Worm (Caenorhabditis elegans): ENCODE results near the gene cdr-1.

Gene cdr-1

ce11 chrV:15896671-15897070, 24.4 kb upstream of the cdr-1 start, which contains the start of gene nhr-213:
Gene nhr-213 (minus strand): TSS chrV:15896771.
- no peak for TF ChIP-seq madf-6 (GFP tag; IDR thresholded peaks at IDR 0.05)
- no peak for TF ChIP-seq pha-4 (tag; optimal IDR thresholded peaks at IDR 0.05)
- TF ChIP-seq lir-1 (GFP tag; conservative IDR thresholded peaks at IDR 0.05) = no peak
- TF ChIP-seq rec-8 (tag; optimal IDR thresholded peaks at IDR 0.05) = no peak

- TF ChIP-seq unc-130 (GFP tag; optimal IDR thresholded peaks at IDR 0.05) = no peak
Measured at ce11 chrV:15897696-15898095, 23.4 kb upstream of the cdr-1 start, which contains the start of gene str-60. Gene str-60 (plus strand): TSS chrV:15897996.

- TF ChIP-seq ZK185.1 (tag; optimal IDR thresholded peaks at IDR 0.05; ENCODE audit: poor library complexity, severe bottlenecking) (no peak), K11D2.4 (GFP tag; IDR thresholded peaks at IDR 0.05) (no peak), ceh-91 (GFP tag; IDR thresholded peaks at IDR 0.05) (no peak), ztf-18 (tag; optimal IDR thresholded peaks at IDR 0.05) (no peak), attf-5 (GFP tag; optimal IDR thresholded peaks at IDR 0.05) (no peak), F57A8.1 (GFP tag; optimal IDR thresholded peaks at IDR 0.05) (no peak), hsf-1 (GFP tag; IDR thresholded peaks at IDR 0.05) (no peak), gei-17 (GFP tag; optimal IDR thresholded peaks at IDR 0.05) (no peak), Y56A3A.18 (GFP tag; IDR thresholded peaks at IDR 0.05) (no peak), pha-4 (tag; optimal IDR thresholded peaks at IDR 0.05) (no peak), F10E7.11 (tag; optimal IDR thresholded peaks at IDR 0.05) (no peak), snpc-1.1 (tag; optimal IDR thresholded peaks at IDR 0.05; ENCODE audit: insufficient read depth) (no peak), F23B12.7 (tag; optimal IDR thresholded peaks at IDR 0.05; ENCODE audit: insufficient read depth) (no peak), lir-1 (GFP tag; conservative IDR thresholded peaks at IDR 0.05) (no peak), attf-3 (GFP tag; conservative IDR thresholded peaks at IDR 0.05) (no peak), D2030.7 (GFP tag; IDR thresholded peaks at IDR 0.05) (no peak), nfya-2 (GFP tag; IDR thresholded peaks at IDR 0.05) (no peak), Y79H2A.3 (GFP tag; conservative IDR thresholded peaks at IDR 0.05) (no peak), ccch-3 (GFP tag; optimal IDR thresholded peaks at IDR 0.05) (no peak)
Measured at ce11 chrV:15899696-15900095, 21.4 kb upstream of the cdr-1 start, which contains the start of gene T06C12.14. Gene T06C12.14 (plus strand): TSS chrV:15899996.

ce11 chrV:15900564-15900963, 20.5 kb upstream of the cdr-1 start:
- TF ChIP-seq ZK185.1 (tag; optimal IDR thresholded peaks at IDR 0.05; ENCODE audit: poor library complexity, severe bottlenecking) (no peak), ceh-58 (GFP tag; IDR thresholded peaks at IDR 0.05) (no peak), ekl-4 (GFP tag; IDR thresholded peaks at IDR 0.05) (no peak), hlh-26 (GFP tag; conservative IDR thresholded peaks at IDR 0.05) (no peak), efl-1 (GFP tag; optimal IDR thresholded peaks at IDR 0.05) (no peak), rcor-1 (GFP tag; IDR thresholded peaks at IDR 0.05) (no peak), mxl-1 (tag; optimal IDR thresholded peaks at IDR 0.05) (no peak), zfh-2 (GFP tag; conservative IDR thresholded peaks at IDR 0.05) (no peak), dpff-1 (tag; optimal IDR thresholded peaks at IDR 0.05) (no peak), mes-4 (tag; optimal IDR thresholded peaks at IDR 0.05) (no peak), ceh-100 (GFP tag; IDR thresholded peaks at IDR 0.05) (no peak), B0261.1 (tag; optimal IDR thresholded peaks at IDR 0.05) (no peak), dpl-1 (GFP tag; optimal IDR thresholded peaks at IDR 0.05) (no peak), bed-1 (GFP tag; IDR thresholded peaks at IDR 0.05) (no peak)
